Worm (Caenorhabditis elegans) whole organism, late embryonic: ENCODE measurements around the gene sre-9.

Experiments used
- F13H6.1 ChIP-seq: sonication (generic microtip); optimal IDR thresholded peaks from 2 replicates; lab custom pipeline; 2016; ENCODE audit warnings: missing genetic modification characterization, missing compliant biosample characterization
- ceh-22 ChIP-seq: sonication (generic microtip); optimal IDR thresholded peaks from 2 replicates; lab custom pipeline; 2017; ENCODE audit warnings: missing biosample characterization, missing genetic modification characterization
- dmd-4 ChIP-seq: sonication (generic microtip); optimal IDR thresholded peaks from 2 replicates; lab custom pipeline; 2016; ENCODE audit warnings: borderline replicate concordance, missing genetic modification characterization, missing compliant biosample characterization
- fkh-10 ChIP-seq: fragments of 150-350 bp; optimal IDR thresholded peaks from 2 replicates; lab custom pipeline; 2014; ENCODE audit warnings: missing biosample characterization, missing genetic modification reagents, missing genetic modification characterization
- lin-11 ChIP-seq: fragments of 200-800 bp; sonication (Bioruptor generic); optimal IDR thresholded peaks from 2 replicates; lab custom pipeline; 2018; ENCODE audit warnings: mild to moderate bottlenecking, missing genetic modification characterization, missing compliant biosample characterization
- madf-2 ChIP-seq: sonication (generic microtip); optimal IDR thresholded peaks from 2 replicates; lab custom pipeline; 2017; ENCODE audit warnings: missing genetic modification characterization, missing compliant biosample characterization
- nfya-1 ChIP-seq: sonication (generic microtip); optimal IDR thresholded peaks from 2 replicates; lab custom pipeline; 2017; ENCODE audit warnings: missing genetic modification characterization, mild to moderate bottlenecking, missing compliant biosample characterization, antibody characterized with exemption, moderate library complexity

DNA sequence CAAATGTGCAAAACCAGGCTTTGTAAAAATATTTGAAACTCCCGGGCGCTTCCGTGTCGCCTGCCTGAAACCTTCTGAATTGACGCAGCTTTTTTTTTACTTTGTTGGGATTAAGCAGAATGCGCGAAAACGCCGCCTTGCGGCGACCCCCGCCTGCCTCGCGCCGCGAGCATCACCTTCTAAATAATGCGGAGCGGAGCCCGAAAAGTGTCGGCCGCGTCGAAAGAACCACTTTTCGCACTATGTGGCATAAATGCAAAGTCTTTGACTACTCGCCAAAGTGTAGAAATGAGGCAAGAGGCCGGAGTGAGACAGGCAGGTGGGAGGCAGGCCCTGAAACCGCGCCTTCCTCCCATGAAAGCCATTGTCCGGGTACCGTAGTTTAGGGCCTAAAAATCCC, 18.4 kb downstream of the sre-9 start:
- TF ChIP-seq ceh-22 (tag; lab: Kevin White, UChicago): no peak
- no peak for TF ChIP-seq nfya-1 (tag; lab: Kevin White, UChicago)
- no peak for TF ChIP-seq dmd-4 (tag; lab: Kevin White, UChicago)
- TF ChIP-seq fkh-10: no peak
- TF ChIP-seq madf-2 (tag; lab: Kevin White, UChicago): no peak
- TF ChIP-seq F13H6.1: no peak
- no peak for TF ChIP-seq lin-11 (tag; lab: Kevin White, UChicago)
